Fruit fly (Drosophila melanogaster) whole organism, embryonic: ENCODE results near the gene CG18268.
A peak's percentile ranks its signal among the peaks of the same experiment; 100 is the strongest.

Experiments used
- Atf3 ChIP-seq: fragments of 200-800 bp; sonication (Bioruptor generic); optimal IDR thresholded peaks from 3 replicates; lab custom pipeline; 2016; ENCODE audit warnings: missing biosample characterization, missing genetic modification characterization
- BtbVII ChIP-seq: fragments of 200-800 bp; sonication (Bioruptor generic); optimal IDR thresholded peaks from 3 replicates; lab custom pipeline; 2017; ENCODE audit warnings: missing biosample characterization, mild to moderate bottlenecking, missing genetic modification characterization
- CG12769 ChIP-seq: fragments of 200-800 bp; sonication (Bioruptor generic); optimal IDR thresholded peaks from 2 replicates; lab custom pipeline; 2019; ENCODE audit warnings: missing biosample characterization, mild to moderate bottlenecking, missing genetic modification characterization, moderate library complexity
- CG13296 ChIP-seq: fragments of 200-800 bp; sonication (Bioruptor generic); optimal IDR thresholded peaks from 3 replicates; lab custom pipeline; 2018; ENCODE audit warnings: missing biosample characterization, mild to moderate bottlenecking, missing genetic modification characterization
- CG15479 ChIP-seq: fragments of 200-800 bp; sonication (Bioruptor generic); optimal IDR thresholded peaks from 3 replicates; lab custom pipeline; 2019; ENCODE audit warnings: missing biosample characterization, mild to moderate bottlenecking, missing genetic modification characterization, moderate library complexity
- CG17361 ChIP-seq: fragments of 200-800 bp; sonication (Bioruptor generic); IDR thresholded peaks from 3 replicates; pipeline ENCODE4 v1.3.6; 2022; ENCODE audit warnings: missing biosample characterization, missing genetic modification characterization
- CG1832 ChIP-seq: fragments of 200-800 bp; sonication (Bioruptor generic); optimal IDR thresholded peaks from 2 replicates; lab custom pipeline; 2017; ENCODE audit warnings: missing biosample characterization, mild to moderate bottlenecking, missing genetic modification characterization, inconsistent platforms
- CG2202 ChIP-seq: fragments of 200-800 bp; sonication (Bioruptor generic); optimal IDR thresholded peaks from 2 replicates; lab custom pipeline; 2018; ENCODE audit warnings: missing biosample characterization, mild to moderate bottlenecking, missing genetic modification characterization
- CG3281 ChIP-seq: fragments of 200-800 bp; sonication (Bioruptor generic); optimal IDR thresholded peaks from 3 replicates; lab custom pipeline; 2017; ENCODE audit warnings: missing biosample characterization, mild to moderate bottlenecking, missing genetic modification characterization
- CG34224 ChIP-seq: fragments of 200-800 bp; sonication (Bioruptor generic); IDR thresholded peaks from 3 replicates; pipeline ENCODE4 v1.3.6; 2022; ENCODE audit warnings: missing biosample characterization, missing genetic modification characterization; ENCODE audit not compliant: partially characterized antibody
- CG34376 ChIP-seq: fragments of 200-800 bp; sonication (Bioruptor generic); optimal IDR thresholded peaks from 2 replicates; lab custom pipeline; 2018; ENCODE audit warnings: missing biosample characterization, mild to moderate bottlenecking, missing genetic modification characterization
- CG3838 ChIP-seq: fragments of 200-800 bp; sonication (Bioruptor generic); optimal IDR thresholded peaks from 3 replicates; lab custom pipeline; 2016; ENCODE audit warnings: missing biosample characterization, missing genetic modification characterization
- CG6254 ChIP-seq: fragments of 200-800 bp; sonication (Bioruptor generic); optimal IDR thresholded peaks from 3 replicates; lab custom pipeline; 2017; ENCODE audit warnings: mild to moderate bottlenecking, missing biosample characterization, missing genetic modification reagents, missing genetic modification characterization
- CG7271 ChIP-seq: fragments of 200-800 bp; sonication (Bioruptor generic); optimal IDR thresholded peaks from 2 replicates; lab custom pipeline; 2018; ENCODE audit warnings: missing biosample characterization, mild to moderate bottlenecking, missing genetic modification characterization, moderate library complexity
- CG9215 ChIP-seq: fragments of 200-800 bp; sonication (Bioruptor generic); IDR thresholded peaks from 2 replicates; pipeline ENCODE4 v1.3.6; 2022; ENCODE audit warnings: missing biosample characterization, missing genetic modification characterization
- Dbx ChIP-seq: fragments of 200-800 bp; sonication (Bioruptor generic); IDR thresholded peaks from 3 replicates; pipeline ENCODE4 v1.3.6; 2022; ENCODE audit warnings: missing biosample characterization, missing genetic modification characterization
- Deaf1 ChIP-seq: fragments of 200-800 bp; optimal IDR thresholded peaks from 3 replicates; lab custom pipeline; 2019; ENCODE audit warnings: missing biosample characterization, mild to moderate bottlenecking, missing genetic modification characterization, moderate library complexity
- Doc2 ChIP-seq: fragments of 200-800 bp; sonication (Bioruptor generic); IDR thresholded peaks from 2 replicates; pipeline ENCODE4 v1.3.6; 2022; ENCODE audit warnings: missing biosample characterization, missing genetic modification characterization
- Drgx ChIP-seq: fragments of 200-800 bp; sonication (Bioruptor generic); IDR thresholded peaks from 2 replicates; pipeline ENCODE4 v1.3.6; 2022; ENCODE audit warnings: missing biosample characterization, missing genetic modification characterization
- Fer1 ChIP-seq: fragments of 200-800 bp; sonication (Bioruptor generic); optimal IDR thresholded peaks from 2 replicates; lab custom pipeline; 2017; ENCODE audit warnings: missing biosample characterization, mild to moderate bottlenecking, missing genetic modification characterization
- H15 ChIP-seq: fragments of 200-800 bp; sonication (Bioruptor generic); IDR thresholded peaks from 3 replicates; pipeline ENCODE4 v1.3.6; 2022; ENCODE audit warnings: missing biosample characterization, missing genetic modification characterization
- HLH3B ChIP-seq: fragments of 200-800 bp; sonication (Bioruptor generic); IDR thresholded peaks from 2 replicates; pipeline ENCODE4 v1.3.6; 2022; ENCODE audit warnings: missing biosample characterization, missing genetic modification characterization
- HLH54F ChIP-seq: fragments of 200-800 bp; sonication (Bioruptor generic); optimal IDR thresholded peaks from 3 replicates; lab custom pipeline; 2016; ENCODE audit warnings: missing biosample characterization, missing genetic modification characterization
- Hey ChIP-seq: fragments of 200-800 bp; sonication (Bioruptor generic); optimal IDR thresholded peaks from 3 replicates; lab custom pipeline; 2018; ENCODE audit warnings: missing biosample characterization, mild to moderate bottlenecking, missing genetic modification characterization
- HmgZ ChIP-seq: fragments of 200-800 bp; sonication (Bioruptor generic); optimal IDR thresholded peaks from 2 replicates; lab custom pipeline; 2018; ENCODE audit warnings: missing biosample characterization, mild to moderate bottlenecking, missing genetic modification characterization
- Jarid2 ChIP-seq: fragments of 200-800 bp; sonication (Bioruptor generic); optimal IDR thresholded peaks from 3 replicates; lab custom pipeline; 2017; ENCODE audit warnings: mild to moderate bottlenecking, missing biosample characterization, missing genetic modification reagents, missing genetic modification characterization
- Lim3 ChIP-seq: fragments of 200-800 bp; sonication (Bioruptor generic); IDR thresholded peaks from 2 replicates; pipeline ENCODE4 v1.3.6; 2022; ENCODE audit warnings: missing biosample characterization, missing genetic modification characterization
- Med ChIP-seq: fragments of 200-800 bp; sonication (Bioruptor generic); peaks from one replicate; lab custom pipeline; 2016; ENCODE audit warnings: missing biosample characterization, missing genetic modification characterization, mild to moderate bottlenecking, inconsistent platforms, moderate library complexity
- NFAT ChIP-seq: fragments of 200-800 bp; sonication (Bioruptor generic); IDR thresholded peaks from 2 replicates; pipeline ENCODE4 v1.3.6; 2022; ENCODE audit warnings: missing biosample characterization, missing genetic modification characterization
- Pdp1 ChIP-seq, 2 experiments: fragments of 200-800 bp; sonication (Bioruptor generic); optimal IDR thresholded peaks; 3 replicates each; lab custom pipeline; 2016; ENCODE audit warnings: missing biosample characterization in 2 of 2, missing genetic modification characterization in 2 of 2, mild to moderate bottlenecking in 1 of 2, moderate library complexity in 1 of 2
- Side ChIP-seq: fragments of 200-800 bp; sonication (Bioruptor generic); optimal IDR thresholded peaks from 2 replicates; lab custom pipeline; 2016; ENCODE audit warnings: missing biosample characterization, missing genetic modification characterization
- TFAM ChIP-seq: fragments of 200-800 bp; sonication (Bioruptor generic); optimal IDR thresholded peaks from 2 replicates; lab custom pipeline; 2017; ENCODE audit warnings: missing biosample characterization, missing genetic modification characterization, inconsistent platforms
- Trl ChIP-seq, 3 experiments: fragments of >200 bp in 2 of 3; fragments of 200-800 bp in 1 of 3; sonication (Bioruptor generic) in 1 of 3; optimal IDR thresholded peaks; 2 replicates in 1 of 3; 3 replicates in 2 of 3; lab custom pipeline; 2016 to 2017; ENCODE audit warnings: missing biosample characterization in 1 of 3, missing genetic modification characterization in 1 of 3
- amos ChIP-seq: fragments of 200-800 bp; sonication (Bioruptor generic); IDR thresholded peaks from 2 replicates; pipeline ENCODE4 v1.3.6; 2022; ENCODE audit warnings: missing biosample characterization, missing genetic modification characterization; ENCODE audit not compliant: partially characterized antibody
- br ChIP-seq: fragments of >200 bp; optimal IDR thresholded peaks from 2 replicates; lab custom pipeline; 2017
- chinmo ChIP-seq: fragments of 200-800 bp; sonication (Bioruptor generic); IDR thresholded peaks from 4 replicates; pipeline ENCODE4 v1.3.6; 2022; ENCODE audit warnings: missing biosample characterization, missing genetic modification characterization; ENCODE audit not compliant: partially characterized antibody
- corto ChIP-seq: fragments of 200-800 bp; sonication (Bioruptor generic); optimal IDR thresholded peaks from 2 replicates; lab custom pipeline; 2016; ENCODE audit warnings: missing biosample characterization, mild to moderate bottlenecking, missing genetic modification characterization, moderate library complexity
- crc ChIP-seq: fragments of 200-800 bp; sonication (Bioruptor generic); optimal IDR thresholded peaks from 2 replicates; lab custom pipeline; 2016; ENCODE audit warnings: missing biosample characterization, missing genetic modification characterization
- cwo ChIP-seq: fragments of 200-800 bp; sonication (Bioruptor generic); optimal IDR thresholded peaks from 3 replicates; lab custom pipeline; 2017; ENCODE audit warnings: missing biosample characterization, missing genetic modification characterization, mild to moderate bottlenecking, moderate library complexity, missing genetic modification reagents
- dimm ChIP-seq: fragments of 200-800 bp; sonication (Bioruptor generic); IDR thresholded peaks from 2 replicates; pipeline ENCODE4 v1.3.6; 2022; ENCODE audit warnings: missing biosample characterization, missing genetic modification characterization
- dpn ChIP-seq, 2 experiments: fragments of 200-800 bp; sonication (Bioruptor generic); optimal IDR thresholded peaks; 3 replicates each; lab custom pipeline; 2016; ENCODE audit warnings: missing biosample characterization in 2 of 2, missing genetic modification characterization in 2 of 2
- exex ChIP-seq: fragments of 200-800 bp; sonication (Bioruptor generic); optimal IDR thresholded peaks from 4 replicates; lab custom pipeline; 2018; ENCODE audit warnings: missing biosample characterization, mild to moderate bottlenecking, missing genetic modification characterization, moderate library complexity
- grn ChIP-seq: fragments of 200-800 bp; sonication (Bioruptor generic); optimal IDR thresholded peaks from 3 replicates; lab custom pipeline; 2017; ENCODE audit warnings: missing biosample characterization, missing genetic modification characterization
- ham ChIP-seq: fragments of 200-800 bp; sonication (Bioruptor generic); IDR thresholded peaks from 2 replicates; pipeline ENCODE4 v1.3.6; 2022; ENCODE audit warnings: missing biosample characterization, missing genetic modification characterization
- kay ChIP-seq: fragments of 200-800 bp; sonication (Bioruptor generic); optimal IDR thresholded peaks from 2 replicates; lab custom pipeline; 2016; ENCODE audit warnings: missing biosample characterization, missing genetic modification characterization
- lab ChIP-seq: fragments of 200-800 bp; sonication (Bioruptor generic); optimal IDR thresholded peaks from 3 replicates; lab custom pipeline; 2017; ENCODE audit warnings: missing biosample characterization, missing genetic modification characterization, mild to moderate bottlenecking, moderate library complexity, missing genetic modification reagents
- odd ChIP-seq: fragments of 200-800 bp; sonication (Bioruptor generic); optimal IDR thresholded peaks from 2 replicates; lab custom pipeline; 2017; ENCODE audit warnings: missing biosample characterization, mild to moderate bottlenecking, missing genetic modification characterization
- sr ChIP-seq: fragments of 200-800 bp; sonication (Bioruptor generic); IDR thresholded peaks from 3 replicates; pipeline ENCODE4 v1.3.6; 2022; ENCODE audit warnings: missing biosample characterization, missing genetic modification characterization
- sug ChIP-seq: fragments of 200-800 bp; optimal IDR thresholded peaks from 2 replicates; lab custom pipeline; 2019; ENCODE audit warnings: missing biosample characterization, mild to moderate bottlenecking, missing genetic modification characterization, moderate library complexity

The CG18268 gene

DNA sequence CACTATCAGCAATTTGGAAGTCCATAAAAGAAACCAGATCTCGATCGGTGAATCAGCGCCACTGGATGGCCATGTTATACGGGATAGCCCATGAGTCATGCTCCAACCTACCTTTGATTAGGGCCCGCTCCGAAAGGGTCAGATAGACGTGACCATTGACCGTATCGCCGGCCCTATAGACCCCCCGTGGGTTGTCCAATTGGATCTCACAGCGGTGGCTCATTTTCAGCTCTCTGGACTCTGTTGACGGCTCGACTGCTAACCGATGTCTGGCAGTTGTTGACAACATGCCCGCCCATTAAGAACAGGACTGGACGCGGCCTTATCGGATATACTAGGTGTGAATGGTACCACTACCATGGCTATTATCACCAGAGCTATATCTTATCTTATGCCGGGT is 5.7 kb downstream of the CG18268 start, which contains the start of gene CG18744 (continued):
- TF ChIP-seq Fer1 (GFP tag; lab: Kevin White, UChicago) (no peak), corto (GFP tag; lab: Kevin White, UChicago) (no peak), kay (GFP tag; lab: Kevin White, UChicago) (peak; percentile 24), CG34376 (GFP tag; lab: Kevin White, UChicago) (peak; percentile 57), crc (GFP tag; lab: Kevin White, UChicago) (no peak), H15 (GFP tag; lab: Robert Waterston, UW) (no peak), CG2202 (tag; lab: Kevin White, UChicago) (no peak), CG6254 (GFP tag; lab: Kevin White, UChicago) (no peak), amos (GFP tag; lab: Robert Waterston, UW) (peak; percentile 14; the same call in 1 of the 2 replicates), br (lab: Kevin White, UChicago) (no peak), HmgZ (peak; percentile 44), NFAT (GFP tag; lab: Robert Waterston, UW) (0 out of 2 replicates have a peak, but pooled peaks have one; percentile 25), CG1832 (no peak), CG17361 (GFP tag; lab: Robert Waterston, UW) (no peak), chinmo (GFP tag; lab: Robert Waterston, UW) (0 out of 4 replicates have a peak, but pooled peaks have one; percentile 16), Lim3 (0 out of 2 replicates have a peak, but pooled peaks have one; percentile 26), HLH54F (GFP tag; lab: Kevin White, UChicago) (no peak), odd (GFP tag; lab: Kevin White, UChicago) (no peak), CG15479 (GFP tag; lab: Kevin White, UChicago) (no peak), ham (no peak), cwo (no peak), dimm (GFP tag; lab: Robert Waterston, UW) (no peak), HLH3B (no peak), dpn (GFP tag; optimal IDR thresholded peaks at IDR 0.05; lab: Kevin White, UChicago) (no peak), exex (tag; lab: Kevin White, UChicago) (peak; percentile 70), Hey (tag; lab: Kevin White, UChicago) (peak; percentile 16), grn (GFP tag; lab: Kevin White, UChicago) (peak; percentile 63)

DNA sequence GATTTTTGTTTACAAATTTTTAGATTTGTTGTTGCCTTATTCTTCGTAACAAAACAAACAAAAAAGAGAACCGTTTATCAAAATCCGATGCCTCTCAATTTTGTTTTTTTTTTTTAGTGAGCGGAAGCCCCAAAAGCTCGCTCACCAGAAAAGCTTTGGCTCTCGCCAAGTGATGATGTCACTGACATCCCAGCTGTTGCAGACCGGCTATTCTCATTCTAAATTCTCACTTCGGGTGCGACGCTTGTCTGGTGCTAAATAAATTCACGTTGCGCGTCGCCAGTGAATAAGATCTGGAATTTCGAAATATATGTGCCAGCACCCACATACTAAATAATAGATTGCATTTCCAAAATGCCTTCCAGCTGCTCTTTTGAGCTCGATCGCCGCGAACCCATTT is 10.4 kb downstream of the CG18268 start, which contains the start of gene CG2641:
Gene CG2641, plus strand, starts transcription at position 215 of the 400 bp plus-strand sequence.
- TF ChIP-seq CG9215 (GFP tag; lab: Robert Waterston, UW): no peak
- no peak for TF ChIP-seq Side (GFP tag; lab: Kevin White, UChicago)
- peak; percentile 34 for TF ChIP-seq Atf3 (GFP tag; lab: Kevin White, UChicago)
- peak; percentile 26 for TF ChIP-seq Med (GFP tag; lab: Kevin White, UChicago)
- peak; percentile 23 for TF ChIP-seq lab (GFP tag; lab: Kevin White, UChicago)
- TF ChIP-seq CG34376 (GFP tag; lab: Kevin White, UChicago): peak; percentile 47
- TF ChIP-seq Dbx (GFP tag; lab: Robert Waterston, UW): 0 out of 3 replicates have a peak, but pooled peaks have one; percentile 46
- TF ChIP-seq Jarid2 (GFP tag; lab: Kevin White, UChicago): peak; percentile 9
- peak; percentile 71 to 89 for TF ChIP-seq Trl (optimal IDR thresholded peaks at IDR 0.05; lab: Kevin White, UChicago)
- no peak for TF ChIP-seq Trl (GFP tag; optimal IDR thresholded peaks at IDR 0.05; lab: Kevin White, UChicago)
- TF ChIP-seq Deaf1 (tag; lab: Kevin White, UChicago): peak; percentile 34
- peak; percentile 42 for TF ChIP-seq CG13296 (GFP tag; lab: Kevin White, UChicago)
- TF ChIP-seq CG34224 (GFP tag; lab: Robert Waterston, UW): peak; percentile 20; the same call in 1 of the 3 replicates
- TF ChIP-seq sr (GFP tag; lab: Robert Waterston, UW): 0 out of 3 replicates have a peak, but pooled peaks have one; percentile 7
- no peak for TF ChIP-seq CG7271
- TF ChIP-seq Doc2: no peak
- peak; percentile 72 for TF ChIP-seq Drgx (GFP tag; lab: Robert Waterston, UW)
- TF ChIP-seq CG3838 (GFP tag; lab: Kevin White, UChicago): no peak
- TF ChIP-seq Pdp1 (GFP tag; optimal IDR thresholded peaks at IDR 0.05; lab: Kevin White, UChicago): peak in 1 of 2 experiments; percentile 53
- TF ChIP-seq BtbVII (GFP tag; lab: Kevin White, UChicago): peak; percentile 61
- peak; percentile 8; the same call in 1 of the 2 replicates for TF ChIP-seq amos (GFP tag; lab: Robert Waterston, UW)
- peak; percentile 52 for TF ChIP-seq CG12769 (tag; lab: Kevin White, UChicago)
- peak; percentile 2 for TF ChIP-seq sug (tag; lab: Kevin White, UChicago)
- TF ChIP-seq TFAM (GFP tag; lab: Kevin White, UChicago): no peak
- TF ChIP-seq CG3281 (GFP tag; lab: Kevin White, UChicago): peak; percentile 5
